Worm (Caenorhabditis elegans) whole organism, L1 larva: Measurements from ENCODE around the gene T19H12.3.

Experiments
- aly-2 ChIP-seq: fragments of 150-350 bp; optimal IDR thresholded peaks from 2 replicates; lab custom pipeline; 2014; ENCODE audit warnings: missing biosample characterization, missing genetic modification characterization
- ces-1 ChIP-seq: fragments of 150-350 bp; optimal IDR thresholded peaks from 2 replicates; lab custom pipeline; 2014; ENCODE audit warnings: missing biosample characterization, missing genetic modification reagents, missing genetic modification characterization
- fos-1 ChIP-seq: fragments of 150-350 bp; optimal IDR thresholded peaks from 2 replicates; lab custom pipeline; 2014; ENCODE audit warnings: missing biosample characterization, missing genetic modification characterization
- lin-15B ChIP-seq: fragments of 150-350 bp; sonication (generic microtip); optimal IDR thresholded peaks from 3 replicates; lab custom pipeline; 2014; ENCODE audit warnings: missing biosample characterization, missing genetic modification characterization
- nhr-11 ChIP-seq: fragments of 150-350 bp; optimal IDR thresholded peaks from 2 replicates; lab custom pipeline; 2014; ENCODE audit warnings: missing biosample characterization, missing genetic modification characterization
- nhr-12 ChIP-seq: sonication (generic microtip); optimal IDR thresholded peaks from 2 replicates; lab custom pipeline; 2017; ENCODE audit warnings: missing biosample characterization, missing genetic modification characterization
- nhr-237 ChIP-seq: fragments of 150-350 bp; optimal IDR thresholded peaks from 2 replicates; lab custom pipeline; 2014; ENCODE audit warnings: missing biosample characterization, missing genetic modification characterization
- nhr-28 ChIP-seq: fragments of 150-350 bp; optimal IDR thresholded peaks from 2 replicates; lab custom pipeline; 2014; ENCODE audit warnings: missing biosample characterization, missing genetic modification characterization
- nhr-71 ChIP-seq: sonication (generic microtip); optimal IDR thresholded peaks from 2 replicates; lab custom pipeline; 2016; ENCODE audit warnings: mild to moderate bottlenecking, missing genetic modification characterization, moderate library complexity, missing compliant biosample characterization
- snpc-4 ChIP-seq: fragments of 150-350 bp; optimal IDR thresholded peaks from 2 replicates; lab custom pipeline; 2014; ENCODE audit warnings: missing biosample characterization, missing genetic modification characterization
- tlp-1 ChIP-seq: fragments of 150-350 bp; optimal IDR thresholded peaks from 2 replicates; lab custom pipeline; 2014; ENCODE audit warnings: missing biosample characterization, missing genetic modification characterization
- unc-62 ChIP-seq: fragments of 150-350 bp; optimal IDR thresholded peaks from 2 replicates; lab custom pipeline; 2014; ENCODE audit warnings: missing biosample characterization, missing genetic modification reagents, missing genetic modification characterization

DNA sequence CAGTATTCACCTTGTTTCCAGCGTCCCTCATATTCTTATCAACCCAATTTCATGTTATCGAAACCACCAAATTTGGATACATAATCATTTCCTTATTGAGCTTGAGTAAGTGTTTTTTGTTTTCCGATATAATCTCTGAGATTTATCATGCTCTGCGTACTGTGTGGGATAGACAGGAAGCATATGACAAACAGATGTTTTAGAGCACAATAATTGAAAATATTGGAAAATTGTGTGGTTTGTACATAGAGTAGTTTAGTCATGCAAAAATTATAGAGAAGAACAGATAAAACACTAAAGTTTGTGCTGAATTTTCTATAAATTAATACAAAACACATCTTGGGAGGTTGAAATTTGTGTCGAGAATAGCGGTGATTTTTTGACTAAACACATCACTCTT lies 16.8 kb upstream of the T19H12.3 start:
- TF ChIP-seq snpc-4 (no peak), aly-2 (no peak), fos-1 (tag; lab: Kevin White, UChicago) (no peak), nhr-237 (tag; lab: Kevin White, UChicago) (no peak), ces-1 (GFP tag; lab: Kevin White, UChicago) (no peak), tlp-1 (no peak), unc-62 (GFP tag; lab: Kevin White, UChicago) (no peak), nhr-28 (tag; lab: Kevin White, UChicago) (no peak), nhr-11 (no peak), nhr-12 (no peak), lin-15B (tag; lab: Kevin White, UChicago) (no peak), nhr-71 (tag; lab: Kevin White, UChicago) (no peak)
